Fruit fly (Drosophila melanogaster) Kc167 (cell line): ENCODE data around the gene abd-A.

Source experiments
- Myc ChIP-seq: fragments of >200 bp; optimal IDR thresholded peaks from 2 replicates; lab custom pipeline; 2017; ENCODE audit warnings: missing external identifiers
- Sin3A ChIP-seq: fragments of >200 bp; optimal IDR thresholded peaks from 2 replicates; lab custom pipeline; 2018; ENCODE audit warnings: missing external identifiers
- h ChIP-seq: fragments of >200 bp; optimal IDR thresholded peaks from 3 replicates; lab custom pipeline; 2018; ENCODE audit warnings: missing external identifiers
- insv ChIP-seq: fragments of >200 bp; optimal IDR thresholded peaks from 3 replicates; lab custom pipeline; 2018; ENCODE audit warnings: missing external identifiers
- psq ChIP-seq: fragments of >200 bp; optimal IDR thresholded peaks from 2 replicates; lab custom pipeline; 2017; ENCODE audit warnings: missing external identifiers
- ttk ChIP-seq: sonication (Bioruptor generic); optimal IDR thresholded peaks from 2 replicates; lab custom pipeline; 2017; ENCODE audit warnings: missing external identifiers

DNA sequence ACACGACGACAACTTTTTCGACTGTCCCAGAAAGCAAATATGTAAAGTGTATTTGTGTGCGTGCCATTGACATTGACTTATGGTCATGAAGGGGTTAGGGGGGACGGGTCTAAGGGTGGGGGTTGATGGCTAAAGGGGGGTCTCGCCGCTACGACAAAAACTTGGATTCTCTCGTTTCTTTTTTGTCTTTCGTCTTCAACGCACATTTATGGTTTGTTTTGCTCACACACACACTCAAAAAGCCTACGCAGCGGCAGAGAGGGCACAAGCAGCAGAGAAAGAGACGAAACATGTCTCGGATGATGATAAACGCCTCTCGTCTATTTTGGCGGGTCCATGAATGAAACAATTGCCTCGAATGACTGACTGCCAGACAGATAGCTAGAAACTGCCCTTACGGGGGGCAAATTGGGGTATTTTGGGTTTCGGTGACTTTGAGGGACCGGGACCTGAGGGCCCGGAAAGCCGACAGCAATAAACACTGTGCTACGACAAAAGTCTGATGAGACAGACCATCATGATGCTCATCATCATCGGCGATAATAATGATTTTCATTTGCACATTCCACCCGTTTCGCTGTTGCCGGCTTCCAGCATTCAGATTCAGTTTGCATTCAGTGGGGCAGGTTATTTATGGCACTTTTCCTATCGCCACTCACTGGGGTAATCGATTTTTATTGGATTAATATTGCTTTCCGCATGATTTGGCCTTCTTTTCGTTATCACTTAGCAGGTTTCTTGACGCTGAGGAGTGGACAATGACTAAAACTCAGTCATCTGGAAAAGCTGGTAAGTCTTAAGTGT is 21.0 kb upstream of the abd-A start:
- TF ChIP-seq insv = no peak
- no peak for TF ChIP-seq Myc (lab: Kevin White, UChicago)
- TF ChIP-seq psq (lab: Kevin White, UChicago) = no peak
- TF ChIP-seq Sin3A (lab: Kevin White, UChicago) = no peak
- no peak for TF ChIP-seq h
- TF ChIP-seq ttk (lab: Kevin White, UChicago) = no peak
